Fruit fly (Drosophila melanogaster) ovary, adult (tissue): ENCODE data around the gene mfrn.

Source experiments
- CG17801 ChIP-seq: fragments of 200-800 bp; optimal IDR thresholded peaks from 2 replicates; lab custom pipeline; 2019; ENCODE audit warnings: missing biosample characterization, mild to moderate bottlenecking, missing genetic modification characterization, moderate library complexity; ENCODE audit not compliant: partially characterized antibody

mfrn gene

DNA sequence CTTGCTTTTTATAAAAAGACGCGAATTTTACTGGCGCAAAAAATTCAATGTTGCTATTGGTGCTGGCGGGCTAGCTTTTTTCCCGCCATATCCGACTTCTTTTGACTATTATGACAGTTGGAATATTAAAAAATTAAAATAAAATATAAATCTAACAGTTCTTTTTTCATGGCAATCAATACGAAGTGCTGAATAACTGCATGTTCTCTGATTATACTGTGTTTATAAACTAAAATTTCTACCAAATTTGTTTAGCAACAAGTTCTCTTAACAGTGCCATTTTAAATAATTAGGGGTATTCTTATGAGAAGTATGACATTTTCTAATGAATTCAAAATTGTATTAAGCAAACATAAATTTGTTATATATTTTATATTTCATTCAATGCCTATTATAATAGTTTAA, 28.4 kb downstream of the mfrn start, which contains the start of gene Boh1:
TSS of gene Boh1 (minus strand) at position 76 of the 405 bp plus-strand sequence.
- TF ChIP-seq CG17801 (GFP tag; lab: Kevin White, UChicago) = peak; percentile 56

DNA sequence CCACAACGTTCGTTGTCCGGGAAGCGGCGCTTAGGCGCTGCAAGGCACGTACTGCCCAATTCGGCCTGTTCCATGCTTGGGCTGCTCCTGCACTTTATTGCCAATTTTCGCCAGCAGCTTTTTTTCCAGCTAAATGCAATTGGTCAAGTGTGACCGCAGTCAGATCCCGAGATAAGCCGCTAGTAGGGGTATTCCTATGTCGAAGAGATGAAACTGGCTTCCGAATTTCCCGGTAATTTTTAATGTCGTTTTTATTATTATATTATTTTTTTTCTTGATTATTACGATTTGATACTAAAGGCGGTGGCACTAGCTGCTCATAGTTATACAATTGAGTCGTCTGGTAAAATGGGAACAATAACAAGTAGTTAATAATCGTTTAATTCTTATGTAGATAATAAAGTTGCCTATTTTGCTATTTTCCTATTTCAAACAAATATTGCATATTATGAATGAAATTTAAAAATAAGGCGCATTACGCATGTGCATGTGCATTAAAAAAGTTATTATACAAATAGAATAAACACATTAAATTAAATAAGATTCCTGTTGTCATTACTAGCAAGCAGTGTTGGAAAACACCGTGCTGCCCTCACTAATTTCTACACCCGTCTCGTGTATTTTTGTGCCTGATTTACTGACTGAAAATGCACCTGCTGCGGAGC, 31.3 kb downstream of the mfrn start, which contains the start of the genes CG5003 and mRpS22:
TSS of gene CG5003 (minus strand) at position 162 of the 665 bp plus-strand sequence.
TSS of gene mRpS22 (plus strand) at position 554 of the 665 bp plus-strand sequence.
- TF ChIP-seq CG17801 (GFP tag; lab: Kevin White, UChicago) = no peak

DNA sequence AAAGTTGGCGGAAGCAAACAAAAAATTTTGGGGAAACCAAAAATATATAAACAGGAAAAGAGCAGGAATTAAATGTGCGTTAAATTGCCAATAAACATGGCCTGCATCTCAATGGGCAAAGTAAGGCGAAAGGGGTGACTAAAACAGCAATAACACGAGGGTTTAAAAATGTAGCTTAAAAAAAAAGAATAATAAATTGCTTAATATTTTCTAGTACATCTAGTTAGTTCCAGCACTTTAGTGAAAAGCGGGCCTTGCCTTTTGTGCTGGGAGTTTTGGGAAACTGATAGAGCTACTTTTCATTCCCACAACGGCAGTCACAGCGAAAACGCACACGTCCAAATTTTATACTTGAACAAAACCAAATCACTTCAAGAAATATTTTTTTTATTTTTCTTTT, 35.7 kb downstream of the mfrn start, which contains the start of gene mil:
TSS of gene mil (plus strand) at position 301 of the 400 bp plus-strand sequence.
- no peak for TF ChIP-seq CG17801 (GFP tag; lab: Kevin White, UChicago)

DNA sequence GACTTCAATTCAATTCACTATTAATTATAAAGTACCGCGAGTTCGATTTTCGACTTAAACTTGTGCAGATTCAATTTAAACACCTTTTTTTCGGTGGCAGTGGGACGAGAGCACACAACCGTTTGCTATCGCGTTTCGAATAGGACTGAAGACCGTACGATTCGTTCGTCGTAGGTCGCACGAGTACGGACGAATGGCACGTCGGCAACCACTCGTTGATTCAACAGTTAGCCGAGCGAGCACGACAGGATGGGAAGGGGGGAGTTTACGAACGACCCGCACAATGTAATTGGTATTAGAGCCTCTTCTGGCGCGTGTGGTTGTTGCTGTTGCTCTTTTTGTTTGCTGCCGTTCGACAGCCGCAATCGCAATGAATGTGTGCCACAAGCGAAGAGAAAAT, 42.1 kb downstream of the mfrn start, which contains the start of gene CG34353:
TSS of gene CG34353 (minus strand) at position 149 of the 400 bp plus-strand sequence.
- TF ChIP-seq CG17801 (GFP tag; lab: Kevin White, UChicago) = no peak
